Worm (Caenorhabditis elegans) whole organism, L1 larva: ENCODE results near the gene Y45F10D.6.
A peak's percentile ranks its signal among the peaks of the same experiment; 100 is the strongest.

Experiments used
- C34B4.2 ChIP-seq: sonication (generic microtip); optimal IDR thresholded peaks from 2 replicates; lab custom pipeline; 2017; ENCODE audit warnings: mild to moderate bottlenecking, missing genetic modification characterization, missing compliant biosample characterization
- Y116A8C.19 ChIP-seq: sonication (generic microtip); optimal IDR thresholded peaks from 2 replicates; lab custom pipeline; 2016; ENCODE audit warnings: missing compliant biosample characterization, missing genetic modification characterization, borderline replicate concordance
- aha-1 ChIP-seq: fragments of 150-350 bp; optimal IDR thresholded peaks from 2 replicates; lab custom pipeline; 2014; ENCODE audit warnings: missing biosample characterization, missing genetic modification characterization
- alr-1 ChIP-seq: fragments of 200-800 bp; sonication (Bioruptor generic); optimal IDR thresholded peaks from 2 replicates; lab custom pipeline; 2018; ENCODE audit warnings: borderline replicate concordance, mild to moderate bottlenecking, missing genetic modification characterization, missing compliant biosample characterization
- aly-2 ChIP-seq: fragments of 150-350 bp; optimal IDR thresholded peaks from 2 replicates; lab custom pipeline; 2014; ENCODE audit warnings: missing biosample characterization, missing genetic modification characterization
- blmp-1 ChIP-seq: fragments of 150-350 bp; optimal IDR thresholded peaks from 2 replicates; lab custom pipeline; 2014; ENCODE audit warnings: missing biosample characterization, missing genetic modification characterization
- ceh-8 ChIP-seq: fragments of 200-800 bp; sonication (Bioruptor generic); optimal IDR thresholded peaks from 2 replicates; lab custom pipeline; 2018; ENCODE audit warnings: mild to moderate bottlenecking, missing genetic modification characterization, moderate library complexity, missing compliant biosample characterization
- ceh-82 ChIP-seq, 3 experiments: fragments of 150-350 bp in 1 of 3; sonication (generic microtip) in 2 of 3; optimal IDR thresholded peaks; 2 replicates each; lab custom pipeline; 2014 to 2017; ENCODE audit warnings: missing biosample characterization in 3 of 3, missing genetic modification characterization in 3 of 3
- ceh-90 ChIP-seq: sonication (generic microtip); optimal IDR thresholded peaks from 2 replicates; lab custom pipeline; 2016; ENCODE audit warnings: missing genetic modification characterization, missing compliant biosample characterization
- ces-1 ChIP-seq: fragments of 150-350 bp; optimal IDR thresholded peaks from 2 replicates; lab custom pipeline; 2014; ENCODE audit warnings: missing biosample characterization, missing genetic modification reagents, missing genetic modification characterization
- efl-1 ChIP-seq, 4 experiments: fragments of 150-350 bp; optimal IDR thresholded peaks in 3 of 4; peaks in 1 of 4; 1 replicate in 1 of 4; 2 replicates in 3 of 4; lab custom pipeline; 2014; ENCODE audit warnings: missing biosample characterization in 2 of 4, missing genetic modification characterization in 2 of 4, missing genetic modification reagents in 2 of 4
- elt-3 ChIP-seq, 6 experiments: fragments of 150-350 bp in 1 of 6; sonication (generic microtip); optimal IDR thresholded peaks; 2 replicates each; lab custom pipeline; 2017 to 2018; ENCODE audit warnings: missing biosample characterization in 6 of 6, missing genetic modification characterization in 6 of 6, inconsistent platforms in 1 of 6
- fkh-4 ChIP-seq: sonication (generic microtip); optimal IDR thresholded peaks from 2 replicates; lab custom pipeline; 2016; ENCODE audit warnings: missing compliant biosample characterization, missing genetic modification characterization, borderline replicate concordance
- fkh-8 ChIP-seq: sonication (generic microtip); optimal IDR thresholded peaks from 2 replicates; lab custom pipeline; 2016; ENCODE audit warnings: mild to moderate bottlenecking, missing genetic modification characterization, missing compliant biosample characterization
- grh-1 ChIP-seq: fragments of 200-800 bp; sonication (Bioruptor generic); IDR thresholded peaks from 2 replicates; pipeline ENCODE4 v1.3.6; 2022; ENCODE audit warnings: missing genetic modification reagents, missing genetic modification characterization, missing compliant biosample characterization
- irx-1 ChIP-seq: sonication (generic microtip); optimal IDR thresholded peaks from 2 replicates; lab custom pipeline; 2016; ENCODE audit warnings: missing genetic modification characterization, missing compliant biosample characterization
- lin-15B ChIP-seq: fragments of 150-350 bp; sonication (generic microtip); optimal IDR thresholded peaks from 3 replicates; lab custom pipeline; 2014; ENCODE audit warnings: missing biosample characterization, missing genetic modification characterization
- lir-3 ChIP-seq: sonication (generic microtip); optimal IDR thresholded peaks from 2 replicates; lab custom pipeline; 2016; ENCODE audit warnings: mild to moderate bottlenecking, missing genetic modification characterization, moderate library complexity, missing compliant biosample characterization; ENCODE audit not compliant: poor library complexity
- mef-2 ChIP-seq: fragments of 150-350 bp; optimal IDR thresholded peaks from 2 replicates; lab custom pipeline; 2014; ENCODE audit warnings: missing biosample characterization, missing genetic modification characterization
- mep-1 ChIP-seq: fragments of 150-350 bp; optimal IDR thresholded peaks from 2 replicates; lab custom pipeline; 2014; ENCODE audit warnings: missing biosample characterization, missing genetic modification characterization
- nhr-20 ChIP-seq: sonication (generic microtip); optimal IDR thresholded peaks from 2 replicates; lab custom pipeline; 2016; ENCODE audit warnings: mild to moderate bottlenecking, missing genetic modification characterization, missing compliant biosample characterization
- nhr-28 ChIP-seq: fragments of 150-350 bp; optimal IDR thresholded peaks from 2 replicates; lab custom pipeline; 2014; ENCODE audit warnings: missing biosample characterization, missing genetic modification characterization
- nhr-47 ChIP-seq: sonication (generic microtip); optimal IDR thresholded peaks from 2 replicates; lab custom pipeline; 2016; ENCODE audit warnings: mild to moderate bottlenecking, missing genetic modification characterization, moderate library complexity, missing compliant biosample characterization
- nhr-77 ChIP-seq: fragments of 150-350 bp; optimal IDR thresholded peaks from 2 replicates; lab custom pipeline; 2014; ENCODE audit warnings: missing biosample characterization, missing genetic modification characterization
- nhr-85 ChIP-seq: sonication (generic microtip); peaks from one replicate; lab custom pipeline; 2016; ENCODE audit warnings: missing genetic modification characterization, inconsistent platforms, missing compliant biosample characterization
- pqm-1 ChIP-seq: sonication (generic microtip); optimal IDR thresholded peaks from 3 replicates; lab custom pipeline; 2017; ENCODE audit warnings: missing biosample characterization, missing genetic modification characterization
- rnt-1 ChIP-seq: sonication (generic microtip); optimal IDR thresholded peaks from 2 replicates; lab custom pipeline; 2016; ENCODE audit warnings: mild to moderate bottlenecking, missing genetic modification characterization, moderate library complexity, missing compliant biosample characterization
- skn-1 ChIP-seq: fragments of 150-350 bp; optimal IDR thresholded peaks from 2 replicates; lab custom pipeline; 2014; ENCODE audit warnings: missing biosample characterization, missing genetic modification characterization
- sox-4 ChIP-seq: sonication (generic microtip); optimal IDR thresholded peaks from 2 replicates; lab custom pipeline; 2016; ENCODE audit warnings: missing genetic modification characterization, missing compliant biosample characterization
- sptf-1 ChIP-seq: fragments of 150-350 bp; optimal IDR thresholded peaks from 2 replicates; lab custom pipeline; 2014; ENCODE audit warnings: missing biosample characterization, missing genetic modification characterization
- sup-37 ChIP-seq: fragments of 200-800 bp; sonication (Bioruptor generic); optimal IDR thresholded peaks from 2 replicates; lab custom pipeline; 2018; ENCODE audit warnings: mild to moderate bottlenecking, missing genetic modification characterization, missing compliant biosample characterization
- unc-62 ChIP-seq: fragments of 150-350 bp; optimal IDR thresholded peaks from 2 replicates; lab custom pipeline; 2014; ENCODE audit warnings: missing biosample characterization, missing genetic modification reagents, missing genetic modification characterization
- unc-86 ChIP-seq: sonication (generic microtip); optimal IDR thresholded peaks from 2 replicates; lab custom pipeline; 2016; ENCODE audit warnings: missing genetic modification characterization, missing compliant biosample characterization
- vab-15 ChIP-seq: sonication (generic microtip); optimal IDR thresholded peaks from 2 replicates; lab custom pipeline; 2017; ENCODE audit warnings: missing genotype, mild to moderate bottlenecking, missing genetic modification characterization, missing compliant biosample characterization
- xbp-1 ChIP-seq: sonication (generic microtip); optimal IDR thresholded peaks from 2 replicates; lab custom pipeline; 2016; ENCODE audit warnings: missing genetic modification characterization, missing compliant biosample characterization
- ztf-11 ChIP-seq, 2 experiments: sonication (generic microtip); optimal IDR thresholded peaks; 2 replicates each; lab custom pipeline; 2016 to 2017; ENCODE audit warnings: missing genetic modification characterization in 2 of 2, missing biosample characterization in 1 of 2, missing compliant biosample characterization in 1 of 2

Gene Y45F10D.6

ce11 chrIV:13797859-13798374 lies at the start of gene Y45F10D.6:
Gene Y45F10D.6 (minus strand): TSS chrIV:13797909.
- TF ChIP-seq nhr-85 (peak; percentile 68), mef-2 (tag; lab: Kevin White, UChicago) (no peak), elt-3 (tag; optimal IDR thresholded peaks at IDR 0.05; lab: Kevin White, UChicago) (peak in 1 of 6 experiments; percentile 59), efl-1 (optimal IDR thresholded peaks at IDR 0.05; lab: Kevin White, UChicago) (no peak), efl-1 (GFP tag; optimal IDR thresholded peaks at IDR 0.05 in 1 of 2; lab: Kevin White, UChicago) (peak in 1 of 2 experiments; percentile 46)

ce11 chrIV:13838296-13838695 lies 40.6 kb upstream of the Y45F10D.6 start:
- TF ChIP-seq ces-1 (no peak), mep-1 (tag; lab: Kevin White, UChicago) (no peak), ceh-90 (tag; lab: Kevin White, UChicago) (no peak), mef-2 (tag; lab: Kevin White, UChicago) (no peak), sptf-1 (no peak), aly-2 (tag; lab: Kevin White, UChicago) (no peak)

ce11 chrIV:13836290-13836689 lies 38.6 kb upstream of the Y45F10D.6 start, which contains the start of gene H08M01.1:
Gene H08M01.1 (minus strand): TSS chrIV:13836390.
- TF ChIP-seq xbp-1: no peak
- no peak for TF ChIP-seq Y116A8C.19 (tag; lab: Kevin White, UChicago)
- TF ChIP-seq unc-62: no peak
- no peak for TF ChIP-seq blmp-1 (tag; lab: Kevin White, UChicago)
- TF ChIP-seq sox-4 (tag; lab: Kevin White, UChicago): no peak
- TF ChIP-seq mef-2 (tag; lab: Kevin White, UChicago): no peak
- no peak for TF ChIP-seq fkh-8 (tag; lab: Kevin White, UChicago)
- no peak for TF ChIP-seq skn-1 (tag; lab: Kevin White, UChicago)
- TF ChIP-seq ceh-82 (tag; optimal IDR thresholded peaks at IDR 0.05; lab: Kevin White, UChicago): no peak
- TF ChIP-seq nhr-28 (tag; lab: Kevin White, UChicago): no peak
- TF ChIP-seq vab-15 (tag; lab: Kevin White, UChicago): no peak
- TF ChIP-seq sup-37 (GFP tag; lab: Kevin White, UChicago): no peak
- no peak for TF ChIP-seq efl-1 (optimal IDR thresholded peaks at IDR 0.05; lab: Kevin White, UChicago)
- no peak for TF ChIP-seq efl-1 (GFP tag; optimal IDR thresholded peaks at IDR 0.05 in 1 of 2; lab: Kevin White, UChicago)
- TF ChIP-seq unc-86 (tag; lab: Kevin White, UChicago): no peak
- no peak for TF ChIP-seq pqm-1
- TF ChIP-seq alr-1 (tag; lab: Kevin White, UChicago): no peak
- no peak for TF ChIP-seq lir-3
- no peak for TF ChIP-seq nhr-77 (tag; lab: Kevin White, UChicago)
- no peak for TF ChIP-seq ztf-11 (tag; optimal IDR thresholded peaks at IDR 0.05; lab: Kevin White, UChicago)
- TF ChIP-seq rnt-1 (tag; lab: Kevin White, UChicago): no peak
- TF ChIP-seq, all 84 proteins: peak for 0

DNA sequence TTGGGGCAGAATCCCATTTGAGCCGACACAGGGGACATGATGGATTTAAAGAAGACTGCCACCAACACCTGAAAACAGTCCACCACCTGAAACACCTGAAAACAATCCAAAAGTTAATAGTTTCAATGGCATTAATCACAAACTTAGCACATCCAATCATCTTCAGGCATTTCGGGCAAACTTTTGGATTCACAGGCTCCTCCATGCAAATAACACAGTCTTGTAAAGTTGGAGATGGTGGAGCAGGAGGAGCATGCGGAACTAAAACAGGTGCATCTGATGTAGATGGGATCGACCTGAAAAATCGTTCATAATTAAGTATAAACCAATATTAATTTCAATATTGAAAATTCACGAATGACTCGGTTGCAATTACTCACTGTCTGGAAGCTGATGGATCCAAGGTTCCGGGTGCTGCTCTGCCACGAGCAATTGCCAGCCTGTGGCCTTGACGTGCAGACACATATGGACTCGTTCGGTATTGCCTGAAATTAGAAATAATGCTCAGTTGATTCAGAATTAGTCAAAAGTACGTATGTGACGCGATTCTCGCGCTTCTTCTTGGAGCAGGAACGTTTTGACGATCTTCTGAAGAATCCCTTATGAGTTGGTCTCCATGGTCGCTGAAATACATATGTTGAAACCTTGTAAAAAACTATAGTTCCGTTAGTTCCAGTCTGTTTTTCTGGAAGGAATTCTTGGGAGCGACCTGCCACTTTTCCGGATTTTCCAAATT lies 36.9 kb upstream of the Y45F10D.6 start:
- TF ChIP-seq nhr-85 (peak; percentile 66), efl-1 (optimal IDR thresholded peaks at IDR 0.05; lab: Kevin White, UChicago) (no peak), efl-1 (GFP tag; optimal IDR thresholded peaks at IDR 0.05 in 1 of 2; lab: Kevin White, UChicago) (peak in 1 of 2 experiments; percentile 61), nhr-28 (tag; lab: Kevin White, UChicago) (no peak)

- TF ChIP-seq aha-1 (no peak), nhr-47 (tag; lab: Kevin White, UChicago) (no peak), nhr-20 (tag; lab: Kevin White, UChicago) (no peak), nhr-85 (no peak), nhr-28 (tag; lab: Kevin White, UChicago) (no peak), ceh-8 (GFP tag; lab: Kevin White, UChicago) (no peak), fkh-4 (tag; lab: Kevin White, UChicago) (no peak), grh-1 (no peak), irx-1 (tag; lab: Kevin White, UChicago) (no peak), C34B4.2 (tag; lab: Kevin White, UChicago) (no peak), lin-15B (tag; lab: Kevin White, UChicago) (no peak)
Observed at ce11 chrIV:13827586-13827985, 29.9 kb upstream of the Y45F10D.6 start, which contains the start of gene rga-5. Gene rga-5 (plus strand): TSS chrIV:13827886.
